Worm (Caenorhabditis elegans) whole organism, L1 larva: Measurements from ENCODE around the gene Y54G9A.5.
A peak's percentile ranks its signal among the peaks of the same experiment; 100 is the strongest.

Experiments used
- C04F5.9 ChIP-seq: sonication (generic microtip); optimal IDR thresholded peaks from 2 replicates; lab custom pipeline; 2016; ENCODE audit warnings: missing genetic modification characterization, missing compliant biosample characterization
- C34B4.2 ChIP-seq: sonication (generic microtip); optimal IDR thresholded peaks from 2 replicates; lab custom pipeline; 2017; ENCODE audit warnings: mild to moderate bottlenecking, missing genetic modification characterization, missing compliant biosample characterization
- F16B12.6 ChIP-seq: fragments of 150-350 bp; optimal IDR thresholded peaks from 2 replicates; lab custom pipeline; 2014; ENCODE audit warnings: missing biosample characterization, missing genetic modification characterization
- alr-1 ChIP-seq: fragments of 200-800 bp; sonication (Bioruptor generic); optimal IDR thresholded peaks from 2 replicates; lab custom pipeline; 2018; ENCODE audit warnings: borderline replicate concordance, mild to moderate bottlenecking, missing genetic modification characterization, missing compliant biosample characterization
- blmp-1 ChIP-seq: fragments of 150-350 bp; optimal IDR thresholded peaks from 2 replicates; lab custom pipeline; 2014; ENCODE audit warnings: missing biosample characterization, missing genetic modification characterization
- ceh-63 ChIP-seq: fragments of 200-800 bp; sonication (Bioruptor generic); optimal IDR thresholded peaks from 2 replicates; lab custom pipeline; 2018; ENCODE audit warnings: mild to moderate bottlenecking, missing genetic modification characterization, missing compliant biosample characterization
- ceh-90 ChIP-seq: sonication (generic microtip); optimal IDR thresholded peaks from 2 replicates; lab custom pipeline; 2016; ENCODE audit warnings: missing genetic modification characterization, missing compliant biosample characterization
- dpl-1 ChIP-seq, 3 experiments: fragments of 150-350 bp in 2 of 3; sonication (generic microtip) in 1 of 3; optimal IDR thresholded peaks; 2 replicates each; lab custom pipeline; 2014 to 2017; ENCODE audit warnings: missing biosample characterization in 3 of 3, missing genetic modification characterization in 3 of 3, missing genetic modification reagents in 3 of 3
- dsc-1 ChIP-seq: sonication (generic microtip); optimal IDR thresholded peaks from 2 replicates; lab custom pipeline; 2016; ENCODE audit warnings: mild to moderate bottlenecking, missing genetic modification characterization, missing compliant biosample characterization
- efl-1 ChIP-seq, 4 experiments: fragments of 150-350 bp; optimal IDR thresholded peaks in 3 of 4; peaks in 1 of 4; 1 replicate in 1 of 4; 2 replicates in 3 of 4; lab custom pipeline; 2014; ENCODE audit warnings: missing biosample characterization in 2 of 4, missing genetic modification characterization in 2 of 4, missing genetic modification reagents in 2 of 4
- egl-27 ChIP-seq, 2 experiments: fragments of 150-350 bp in 1 of 2; sonication (generic microtip); optimal IDR thresholded peaks; 3 replicates each; lab custom pipeline; 2017 to 2018; ENCODE audit warnings: missing biosample characterization in 2 of 2, missing genetic modification characterization in 2 of 2, missing genetic modification reagents in 2 of 2
- elt-2 ChIP-seq: sonication (generic microtip); optimal IDR thresholded peaks from 2 replicates; lab custom pipeline; 2016; ENCODE audit warnings: missing genetic modification characterization, mild to moderate bottlenecking, inconsistent platforms, missing compliant biosample characterization, missing genetic modification reagents
- elt-3 ChIP-seq, 6 experiments: fragments of 150-350 bp in 1 of 6; sonication (generic microtip); optimal IDR thresholded peaks; 2 replicates each; lab custom pipeline; 2017 to 2018; ENCODE audit warnings: missing biosample characterization in 6 of 6, missing genetic modification characterization in 6 of 6, inconsistent platforms in 1 of 6
- ets-5 ChIP-seq: fragments of 200-800 bp; sonication (Bioruptor generic); IDR thresholded peaks from 2 replicates; pipeline ENCODE4 v1.3.6; 2022; ENCODE audit warnings: missing genetic modification characterization, missing compliant biosample characterization
- fkh-4 ChIP-seq: sonication (generic microtip); optimal IDR thresholded peaks from 2 replicates; lab custom pipeline; 2016; ENCODE audit warnings: missing compliant biosample characterization, missing genetic modification characterization, borderline replicate concordance
- fkh-8 ChIP-seq: sonication (generic microtip); optimal IDR thresholded peaks from 2 replicates; lab custom pipeline; 2016; ENCODE audit warnings: mild to moderate bottlenecking, missing genetic modification characterization, missing compliant biosample characterization
- grh-1 ChIP-seq: fragments of 200-800 bp; sonication (Bioruptor generic); IDR thresholded peaks from 2 replicates; pipeline ENCODE4 v1.3.6; 2022; ENCODE audit warnings: missing genetic modification reagents, missing genetic modification characterization, missing compliant biosample characterization
- hpl-2 ChIP-seq: fragments of 150-350 bp; optimal IDR thresholded peaks from 2 replicates; lab custom pipeline; 2014; ENCODE audit warnings: missing biosample characterization, missing genetic modification reagents, missing genetic modification characterization
- lin-13 ChIP-seq: fragments of 150-350 bp; optimal IDR thresholded peaks from 2 replicates; lab custom pipeline; 2014; ENCODE audit warnings: missing biosample characterization, missing genetic modification reagents, missing genetic modification characterization
- lin-14 ChIP-seq: fragments of 200-800 bp; sonication (Bioruptor generic); optimal IDR thresholded peaks from 2 replicates; lab custom pipeline; 2018; ENCODE audit warnings: mild to moderate bottlenecking, missing genetic modification characterization, moderate library complexity, missing compliant biosample characterization
- lin-15B ChIP-seq: fragments of 150-350 bp; sonication (generic microtip); optimal IDR thresholded peaks from 3 replicates; lab custom pipeline; 2014; ENCODE audit warnings: missing biosample characterization, missing genetic modification characterization
- lin-35 ChIP-seq, 2 experiments: fragments of 150-350 bp; optimal IDR thresholded peaks; 2 replicates each; lab custom pipeline; 2014; ENCODE audit warnings: missing biosample characterization in 2 of 2, missing genetic modification characterization in 2 of 2, missing genetic modification reagents in 2 of 2
- lir-3 ChIP-seq: sonication (generic microtip); optimal IDR thresholded peaks from 2 replicates; lab custom pipeline; 2016; ENCODE audit warnings: mild to moderate bottlenecking, missing genetic modification characterization, moderate library complexity, missing compliant biosample characterization; ENCODE audit not compliant: poor library complexity
- lsy-2 ChIP-seq, 2 experiments: fragments of 150-350 bp; optimal IDR thresholded peaks; 2 replicates each; lab custom pipeline; 2014; ENCODE audit warnings: missing biosample characterization in 2 of 2, missing genetic modification characterization in 2 of 2
- mab-9 ChIP-seq: fragments of 200-800 bp; sonication (Bioruptor generic); IDR thresholded peaks from 2 replicates; pipeline ENCODE4 v1.3.6; 2022; ENCODE audit warnings: missing genetic modification reagents, missing genetic modification characterization, missing compliant biosample characterization
- mdl-1 ChIP-seq, 2 experiments: fragments of 150-350 bp; optimal IDR thresholded peaks; 2 replicates each; lab custom pipeline; 2014 to 2017; ENCODE audit warnings: missing biosample characterization in 2 of 2, missing genetic modification characterization in 2 of 2, inconsistent platforms in 1 of 2
- nhr-19 ChIP-seq: fragments of 200-800 bp; sonication (Bioruptor generic); conservative IDR thresholded peaks from 2 replicates; pipeline ENCODE4 v1.3.6; 2022; ENCODE audit warnings: missing genetic modification characterization, missing compliant biosample characterization
- nhr-20 ChIP-seq: sonication (generic microtip); optimal IDR thresholded peaks from 2 replicates; lab custom pipeline; 2016; ENCODE audit warnings: mild to moderate bottlenecking, missing genetic modification characterization, missing compliant biosample characterization
- nhr-237 ChIP-seq: fragments of 150-350 bp; optimal IDR thresholded peaks from 2 replicates; lab custom pipeline; 2014; ENCODE audit warnings: missing biosample characterization, missing genetic modification characterization
- nhr-28 ChIP-seq: fragments of 150-350 bp; optimal IDR thresholded peaks from 2 replicates; lab custom pipeline; 2014; ENCODE audit warnings: missing biosample characterization, missing genetic modification characterization
- nhr-71 ChIP-seq: sonication (generic microtip); optimal IDR thresholded peaks from 2 replicates; lab custom pipeline; 2016; ENCODE audit warnings: mild to moderate bottlenecking, missing genetic modification characterization, moderate library complexity, missing compliant biosample characterization
- nhr-77 ChIP-seq: fragments of 150-350 bp; optimal IDR thresholded peaks from 2 replicates; lab custom pipeline; 2014; ENCODE audit warnings: missing biosample characterization, missing genetic modification characterization
- nhr-85 ChIP-seq: sonication (generic microtip); peaks from one replicate; lab custom pipeline; 2016; ENCODE audit warnings: missing genetic modification characterization, inconsistent platforms, missing compliant biosample characterization
- nhr-90 ChIP-seq: sonication (generic microtip); optimal IDR thresholded peaks from 2 replicates; lab custom pipeline; 2016; ENCODE audit warnings: mild to moderate bottlenecking, missing genetic modification characterization, missing compliant biosample characterization; ENCODE audit not compliant: poor library complexity
- pag-3 ChIP-seq: sonication (generic microtip); optimal IDR thresholded peaks from 2 replicates; lab custom pipeline; 2017; ENCODE audit warnings: missing genetic modification characterization, mild to moderate bottlenecking, missing compliant biosample characterization, antibody characterized with exemption, borderline replicate concordance; ENCODE audit not compliant: insufficient read depth
- rnt-1 ChIP-seq: sonication (generic microtip); optimal IDR thresholded peaks from 2 replicates; lab custom pipeline; 2016; ENCODE audit warnings: mild to moderate bottlenecking, missing genetic modification characterization, moderate library complexity, missing compliant biosample characterization
- snpc-4 ChIP-seq: fragments of 150-350 bp; optimal IDR thresholded peaks from 2 replicates; lab custom pipeline; 2014; ENCODE audit warnings: missing biosample characterization, missing genetic modification characterization
- snu-23 ChIP-seq: sonication (generic microtip); optimal IDR thresholded peaks from 2 replicates; lab custom pipeline; 2016; ENCODE audit warnings: missing genetic modification characterization, missing compliant biosample characterization
- sox-4 ChIP-seq: sonication (generic microtip); optimal IDR thresholded peaks from 2 replicates; lab custom pipeline; 2016; ENCODE audit warnings: missing genetic modification characterization, missing compliant biosample characterization
- sptf-1 ChIP-seq: fragments of 150-350 bp; optimal IDR thresholded peaks from 2 replicates; lab custom pipeline; 2014; ENCODE audit warnings: missing biosample characterization, missing genetic modification characterization
- sup-37 ChIP-seq: fragments of 200-800 bp; sonication (Bioruptor generic); optimal IDR thresholded peaks from 2 replicates; lab custom pipeline; 2018; ENCODE audit warnings: mild to moderate bottlenecking, missing genetic modification characterization, missing compliant biosample characterization
- swsn-7 ChIP-seq: sonication (generic microtip); optimal IDR thresholded peaks from 2 replicates; lab custom pipeline; 2016; ENCODE audit warnings: missing genetic modification characterization, missing compliant biosample characterization
- unc-130 ChIP-seq: fragments of 150-350 bp; optimal IDR thresholded peaks from 2 replicates; lab custom pipeline; 2017; ENCODE audit warnings: missing biosample characterization, missing genetic modification characterization, inconsistent platforms
- unc-86 ChIP-seq: sonication (generic microtip); optimal IDR thresholded peaks from 2 replicates; lab custom pipeline; 2016; ENCODE audit warnings: missing genetic modification characterization, missing compliant biosample characterization
- ztf-11 ChIP-seq, 2 experiments: sonication (generic microtip); optimal IDR thresholded peaks; 2 replicates each; lab custom pipeline; 2016 to 2017; ENCODE audit warnings: missing genetic modification characterization in 2 of 2, missing biosample characterization in 1 of 2, missing compliant biosample characterization in 1 of 2

The Y54G9A.5 gene

ce11 chrII:13722763-13723162 lies at the start of gene Y54G9A.5:
TSS of gene Y54G9A.5 (plus strand) at chrII:13723007.
- TF ChIP-seq ets-5 (GFP tag; lab: Robert Waterston, UW), result 0 out of 2 replicates have a peak, but pooled peaks have one; percentile 26
- TF ChIP-seq dpl-1 (GFP tag; optimal IDR thresholded peaks at IDR 0.05; lab: Kevin White, UChicago), result peak in 2 of 3 experiments; percentile 4 to 61
- TF ChIP-seq lin-35 (GFP tag; optimal IDR thresholded peaks at IDR 0.05; lab: Kevin White, UChicago), result peak in 1 of 2 experiments; percentile 70
- no peak for TF ChIP-seq nhr-19
- peak; percentile 43 to 93 for TF ChIP-seq efl-1 (optimal IDR thresholded peaks at IDR 0.05; lab: Kevin White, UChicago)
- peak; percentile 55 to 95 for TF ChIP-seq efl-1 (GFP tag; optimal IDR thresholded peaks at IDR 0.05 in 1 of 2; lab: Kevin White, UChicago)

ce11 chrII:13673605-13674193 lies 49.1 kb upstream of the Y54G9A.5 start:
- TF ChIP-seq nhr-20 (tag; lab: Kevin White, UChicago), result peak; percentile 42
- TF ChIP-seq blmp-1, result peak; percentile 83
- no peak for TF ChIP-seq ztf-11 (tag; optimal IDR thresholded peaks at IDR 0.05; lab: Kevin White, UChicago)
- no peak for TF ChIP-seq C34B4.2
- TF ChIP-seq lin-15B (tag; lab: Kevin White, UChicago), result no peak
- TF ChIP-seq grh-1 (GFP tag; lab: Robert Waterston, UW), result no peak
- no peak for TF ChIP-seq elt-2
- TF ChIP-seq C04F5.9 (tag; lab: Kevin White, UChicago), result no peak
- TF ChIP-seq mdl-1 (tag; optimal IDR thresholded peaks at IDR 0.05; lab: Kevin White, UChicago), result peak in 1 of 2 experiments; percentile 45
- no peak for TF ChIP-seq mab-9 (GFP tag; lab: Robert Waterston, UW)
- no peak for TF ChIP-seq nhr-77 (tag; lab: Kevin White, UChicago)
- TF ChIP-seq fkh-8 (tag; lab: Kevin White, UChicago), result no peak
- TF ChIP-seq ceh-63 (GFP tag; lab: Kevin White, UChicago), result no peak
- peak; percentile 42 for TF ChIP-seq snu-23 (GFP tag; lab: Kevin White, UChicago)
- no peak for TF ChIP-seq hpl-2 (GFP tag; lab: Kevin White, UChicago)
- TF ChIP-seq F16B12.6 (tag; lab: Kevin White, UChicago), result no peak
- no peak for TF ChIP-seq ceh-90 (tag; lab: Kevin White, UChicago)
- peak; percentile 10 for TF ChIP-seq unc-130
- no peak for TF ChIP-seq ets-5 (GFP tag; lab: Robert Waterston, UW)
- peak in 2 of 6 experiments; percentile 27 to 59 for TF ChIP-seq elt-3 (tag; optimal IDR thresholded peaks at IDR 0.05; lab: Kevin White, UChicago)
- TF ChIP-seq sptf-1, result no peak
- no peak for TF ChIP-seq unc-86 (tag; lab: Kevin White, UChicago)
- no peak for TF ChIP-seq pag-3 (tag; lab: Kevin White, UChicago)
- peak; percentile 78 for TF ChIP-seq nhr-85
- TF ChIP-seq dsc-1, result no peak
- no peak for TF ChIP-seq sup-37 (GFP tag; lab: Kevin White, UChicago)
- no peak for TF ChIP-seq lin-13 (GFP tag; lab: Kevin White, UChicago)
- TF ChIP-seq fkh-4 (tag; lab: Kevin White, UChicago), result no peak
- TF ChIP-seq nhr-90 (tag; lab: Kevin White, UChicago), result peak; percentile 33
- peak in 1 of 2 experiments; percentile 26 for TF ChIP-seq lin-35 (GFP tag; optimal IDR thresholded peaks at IDR 0.05; lab: Kevin White, UChicago)
- peak; percentile 46 for TF ChIP-seq lin-14
- TF ChIP-seq nhr-237, result no peak
- no peak for TF ChIP-seq lir-3 (tag; lab: Kevin White, UChicago)
- no peak for TF ChIP-seq swsn-7 (tag; lab: Kevin White, UChicago)
- TF ChIP-seq rnt-1 (tag; lab: Kevin White, UChicago), result peak; percentile 2
- no peak for TF ChIP-seq egl-27 (tag; optimal IDR thresholded peaks at IDR 0.05; lab: Kevin White, UChicago)
- TF ChIP-seq nhr-28, result no peak
- peak; percentile 72 for TF ChIP-seq nhr-71
- TF ChIP-seq alr-1 (tag; lab: Kevin White, UChicago), result no peak
- no peak for TF ChIP-seq sox-4 (tag; lab: Kevin White, UChicago)
- TF ChIP-seq nhr-19, result 0 out of 2 replicates have a peak, but pooled peaks have one; percentile 13
- no peak for TF ChIP-seq lsy-2 (tag; optimal IDR thresholded peaks at IDR 0.05; lab: Kevin White, UChicago)
- TF ChIP-seq snpc-4, result no peak
